Worm (Caenorhabditis elegans) whole organism, mixed stage, embryonic: ENCODE results near the gene Y12A6A.1.

ENCODE experiments used
- blmp-1 ChIP-seq: fragments of 150-350 bp; optimal IDR thresholded peaks from 2 replicates; lab custom pipeline; 2014; ENCODE audit warnings: missing biosample characterization, missing genetic modification characterization
- ces-1 ChIP-seq: fragments of 150-350 bp; optimal IDR thresholded peaks from 2 replicates; lab custom pipeline; 2014; ENCODE audit warnings: missing biosample characterization, missing genetic modification reagents, missing genetic modification characterization
- cnd-1 ChIP-seq: fragments of 200-800 bp; sonication (Bioruptor generic); optimal IDR thresholded peaks from 2 replicates; lab custom pipeline; 2018; ENCODE audit warnings: mild to moderate bottlenecking, missing genetic modification characterization, missing compliant biosample characterization
- elt-1 ChIP-seq: sonication (generic microtip); optimal IDR thresholded peaks from 2 replicates; lab custom pipeline; 2017; ENCODE audit warnings: missing genetic modification characterization, mild to moderate bottlenecking, missing compliant biosample characterization, antibody characterized with exemption, moderate library complexity, borderline replicate concordance; ENCODE audit not compliant: insufficient read depth
- lin-13 ChIP-seq: fragments of 150-350 bp; optimal IDR thresholded peaks from 2 replicates; lab custom pipeline; 2014; ENCODE audit warnings: missing biosample characterization, missing genetic modification characterization
- mep-1 ChIP-seq: fragments of 150-350 bp; optimal IDR thresholded peaks from 2 replicates; lab custom pipeline; 2017; ENCODE audit warnings: missing biosample characterization, missing genetic modification reagents, missing genetic modification characterization, inconsistent platforms
- nhr-2 ChIP-seq: fragments of 150-350 bp; optimal IDR thresholded peaks from 2 replicates; lab custom pipeline; 2014; ENCODE audit warnings: missing biosample characterization, missing genetic modification characterization
- nhr-237 ChIP-seq: fragments of 150-350 bp; optimal IDR thresholded peaks from 2 replicates; lab custom pipeline; 2014; ENCODE audit warnings: missing biosample characterization, missing genetic modification characterization
- nhr-76 ChIP-seq: sonication (generic microtip); optimal IDR thresholded peaks from 2 replicates; lab custom pipeline; 2017; ENCODE audit warnings: missing biosample characterization, missing genetic modification characterization
- pha-4 ChIP-seq: fragments of 150-350 bp; optimal IDR thresholded peaks from 2 replicates; lab custom pipeline; 2018; ENCODE audit warnings: missing biosample characterization, missing genetic modification reagents, missing genetic modification characterization
- snpc-4 ChIP-seq: fragments of 150-350 bp; optimal IDR thresholded peaks from 2 replicates; lab custom pipeline; 2014; ENCODE audit warnings: missing biosample characterization, missing genetic modification characterization
- sptf-1 ChIP-seq: sonication (generic microtip); optimal IDR thresholded peaks from 2 replicates; lab custom pipeline; 2017; ENCODE audit warnings: mild to moderate bottlenecking, missing genetic modification characterization, moderate library complexity, missing compliant biosample characterization

DNA sequence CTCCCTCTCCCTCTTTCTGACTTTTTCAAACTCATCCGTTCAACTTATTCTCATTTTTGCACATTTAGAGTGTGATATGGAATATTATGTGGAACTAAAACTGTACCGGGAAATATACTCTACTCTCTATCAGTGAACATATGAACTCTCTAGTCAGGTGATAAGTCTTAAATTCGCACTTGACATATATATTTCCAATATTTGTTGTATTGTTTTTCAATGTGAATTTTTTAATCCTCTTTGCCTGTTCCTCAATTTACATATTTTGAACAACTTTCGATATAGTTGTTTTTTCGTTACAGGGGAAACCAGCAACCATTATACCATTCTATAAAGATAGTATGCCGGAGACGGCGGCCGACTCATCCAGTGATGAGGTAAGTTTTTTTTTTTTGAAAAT is 38.7 kb upstream of the Y12A6A.1 start, which contains the start of gene C04A11.1:
- TF ChIP-seq nhr-2 (tag; lab: Kevin White, UChicago) (no peak), nhr-76 (tag; lab: Kevin White, UChicago) (no peak), snpc-4 (tag; lab: Kevin White, UChicago) (no peak), lin-13 (no peak), ces-1 (GFP tag; lab: Kevin White, UChicago) (no peak), pha-4 (tag; lab: Kevin White, UChicago) (no peak), blmp-1 (tag; lab: Kevin White, UChicago) (no peak), nhr-237 (tag; lab: Kevin White, UChicago) (no peak), mep-1 (tag; lab: Kevin White, UChicago) (no peak), sptf-1 (no peak), elt-1 (tag; lab: Kevin White, UChicago) (no peak), cnd-1 (tag; lab: Kevin White, UChicago) (no peak)
